Fruit fly (Drosophila melanogaster): ENCODE measurements around the gene CG11037.

CG11037 gene

DNA sequence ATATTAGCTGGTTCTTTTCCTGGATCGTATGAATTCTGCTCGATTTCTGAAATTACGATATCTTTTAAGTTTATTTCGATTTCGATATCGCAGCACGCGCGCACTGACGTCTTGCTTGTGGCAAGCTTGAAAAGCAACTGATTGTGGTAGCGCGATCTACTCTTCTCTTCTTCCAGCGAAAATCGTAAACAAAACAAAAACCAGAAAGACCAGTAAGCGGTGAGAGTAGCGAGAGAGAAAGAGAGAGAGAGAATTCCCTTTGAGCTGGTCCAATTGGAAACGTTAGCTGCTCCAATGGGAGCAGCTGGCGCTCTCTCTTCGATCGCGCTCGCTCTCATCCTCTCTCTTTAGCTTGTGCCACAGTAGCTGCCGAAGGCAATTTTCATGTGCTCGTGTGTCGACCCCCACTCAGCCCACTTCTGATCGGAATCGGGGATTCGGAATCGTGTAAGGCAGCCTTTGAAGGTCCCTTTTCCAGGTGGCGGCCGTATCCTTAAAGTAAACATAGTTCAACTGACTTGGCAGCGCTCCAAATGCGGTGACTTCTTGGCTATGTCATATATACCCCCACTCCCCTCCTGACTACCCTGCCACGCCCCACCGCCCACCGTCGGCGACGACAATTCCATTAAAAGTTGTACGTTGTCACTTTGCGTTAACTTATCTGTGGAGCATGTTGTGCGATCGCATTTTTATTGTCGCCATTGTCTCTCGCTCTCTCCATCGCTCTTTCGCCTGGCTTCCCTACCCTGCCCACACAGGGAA, 11.6 kb downstream of the CG11037 start, which contains the start of gene fng (continued):
- 0 out of 2 replicates have a peak, but pooled peaks have one; percentile 31 for TF ChIP-seq CG9215 (GFP tag; IDR thresholded peaks at IDR 0.05)
- TF ChIP-seq Nf-YB (GFP tag; optimal IDR thresholded peaks at IDR 0.05), result peak; percentile 94
- no peak for TF ChIP-seq zf30C (GFP tag; optimal IDR thresholded peaks at IDR 0.05)
- TF ChIP-seq oc (tag; optimal IDR thresholded peaks at IDR 0.05), result no peak
- no peak for TF ChIP-seq CG5245 (GFP tag; optimal IDR thresholded peaks at IDR 0.05)
- TF ChIP-seq Scr (GFP tag; IDR thresholded peaks at IDR 0.05; ENCODE audit: partially characterized antibody), result no peak
- no peak for TF ChIP-seq ab (GFP tag; optimal IDR thresholded peaks at IDR 0.05)
- no peak for TF ChIP-seq Bteb2 (GFP tag; optimal IDR thresholded peaks at IDR 0.05)
- peak; percentile 57 for TF ChIP-seq bbx (GFP tag; IDR thresholded peaks at IDR 0.05; ENCODE audit: partially characterized antibody)
- peak; percentile 71 for TF ChIP-seq psq (GFP tag; optimal IDR thresholded peaks at IDR 0.05)
- TF ChIP-seq sr (GFP tag; IDR thresholded peaks at IDR 0.05), result no peak; the same call in 2 of the 3 replicates
- TF ChIP-seq toy (GFP tag; IDR thresholded peaks at IDR 0.05), result no peak
- TF ChIP-seq cg (GFP tag; optimal IDR thresholded peaks at IDR 0.05), result no peak
- TF ChIP-seq trem (tag; optimal IDR thresholded peaks at IDR 0.05), result no peak
- TF ChIP-seq Doc3 (GFP tag; IDR thresholded peaks at IDR 0.05; ENCODE audit: partially characterized antibody), result peak; percentile 49; the same call in 2 of the 3 replicates
- no peak for TF ChIP-seq CG11456 (GFP tag; IDR thresholded peaks at IDR 0.05)
- no peak for TF ChIP-seq org-1 (GFP tag; optimal IDR thresholded peaks at IDR 0.05)
- TF ChIP-seq gsb-n (tag; optimal IDR thresholded peaks at IDR 0.05), result peak; percentile 22
- peak; percentile 23 for TF ChIP-seq gcm (GFP tag; optimal IDR thresholded peaks at IDR 0.05)
- TF ChIP-seq CG18262 (tag; optimal IDR thresholded peaks at IDR 0.05), result no peak
- no peak for TF ChIP-seq ham (GFP tag; IDR thresholded peaks at IDR 0.05)
- TF ChIP-seq HLHmδ (GFP tag; optimal IDR thresholded peaks at IDR 0.05), result no peak
- TF ChIP-seq Rx (GFP tag; IDR thresholded peaks at IDR 0.05), result no peak
- no peak for TF ChIP-seq Doc2 (GFP tag; IDR thresholded peaks at IDR 0.05)
- no peak for TF ChIP-seq Ssrp (tag; optimal IDR thresholded peaks at IDR 0.05)
- peak; percentile 21; the same call in 1 of the 2 replicates for TF ChIP-seq Drgx (GFP tag; IDR thresholded peaks at IDR 0.05)
- TF ChIP-seq D19B (GFP tag; optimal IDR thresholded peaks at IDR 0.05), result no peak
- no peak for TF ChIP-seq CG12104 (GFP tag; optimal IDR thresholded peaks at IDR 0.05)
- TF ChIP-seq E2f2 (GFP tag; IDR thresholded peaks at IDR 0.05), result 0 out of 2 replicates have a peak, but pooled peaks have one; percentile 4
- peak; percentile 47 for TF ChIP-seq odd (GFP tag; optimal IDR thresholded peaks at IDR 0.05)
- no peak for TF ChIP-seq CG17612 (GFP tag; IDR thresholded peaks at IDR 0.05)
- TF ChIP-seq CG6175 (GFP tag; IDR thresholded peaks at IDR 0.05), result peak; percentile 59; the same call in 1 of the 3 replicates
- TF ChIP-seq p53 (GFP tag; optimal IDR thresholded peaks at IDR 0.05), result no peak
- TF ChIP-seq zfh1 (GFP tag; IDR thresholded peaks at IDR 0.05), result no peak
- no peak for TF ChIP-seq usp (GFP tag; optimal IDR thresholded peaks at IDR 0.05)
- no peak for TF ChIP-seq CG1603 (tag; optimal IDR thresholded peaks at IDR 0.05)
- no peak for TF ChIP-seq seq (GFP tag; IDR thresholded peaks at IDR 0.05)
- TF ChIP-seq CG8478 (optimal IDR thresholded peaks at IDR 0.05), result no peak
- peak; percentile 50; the same call in 1 of the 2 replicates for TF ChIP-seq hbn (GFP tag; IDR thresholded peaks at IDR 0.05; ENCODE audit: partially characterized antibody)
- no peak for TF ChIP-seq PHDP (tag; optimal IDR thresholded peaks at IDR 0.05)
- no peak for TF ChIP-seq lov (optimal IDR thresholded peaks at IDR 0.05)
- 0 out of 3 replicates have a peak, but pooled peaks have one; percentile 40 for TF ChIP-seq lov (GFP tag; IDR thresholded peaks at IDR 0.05)
- peak; percentile 40 for TF ChIP-seq lbe (GFP tag; optimal IDR thresholded peaks at IDR 0.05)
- no peak for TF ChIP-seq lab (GFP tag; optimal IDR thresholded peaks at IDR 0.05)
- TF ChIP-seq CG7372 (GFP tag; IDR thresholded peaks at IDR 0.05), result no peak; the same call in 1 of the 2 replicates
- TF ChIP-seq CG30020 (tag; optimal IDR thresholded peaks at IDR 0.05), result no peak
- TF ChIP-seq CG13894 (tag; optimal IDR thresholded peaks at IDR 0.05), result peak; percentile 46
- peak; percentile 38; the same call in 1 of the 2 replicates for TF ChIP-seq Bgb (GFP tag; IDR thresholded peaks at IDR 0.05; ENCODE audit: partially characterized antibody)
- TF ChIP-seq Opbp (GFP tag; IDR thresholded peaks at IDR 0.05; ENCODE audit: partially characterized antibody), result peak; percentile 19; the same call in 1 of the 3 replicates
- TF ChIP-seq sim (GFP tag; IDR thresholded peaks at IDR 0.05), result no peak
